Worm (Caenorhabditis elegans): ENCODE data around the gene coq-8.
A peak's percentile ranks its signal among the peaks of the same experiment; 100 is the strongest.

The coq-8 gene

ce11 chrIII:4890997-4891396 is 27.8 kb downstream of the coq-8 start, which contains the start of gene F26F4.5:
TSS of gene F26F4.5 (minus strand) at chrIII:4891252.
- TF ChIP-seq pha-4 (tag; optimal IDR thresholded peaks at IDR 0.05), result peak; percentile 29
- TF ChIP-seq lin-39 (tag; optimal IDR thresholded peaks at IDR 0.05), result no peak
- no peak for TF ChIP-seq nhr-237 (tag; optimal IDR thresholded peaks at IDR 0.05)
- TF ChIP-seq egl-5 (tag; optimal IDR thresholded peaks at IDR 0.05), result no peak

DNA sequence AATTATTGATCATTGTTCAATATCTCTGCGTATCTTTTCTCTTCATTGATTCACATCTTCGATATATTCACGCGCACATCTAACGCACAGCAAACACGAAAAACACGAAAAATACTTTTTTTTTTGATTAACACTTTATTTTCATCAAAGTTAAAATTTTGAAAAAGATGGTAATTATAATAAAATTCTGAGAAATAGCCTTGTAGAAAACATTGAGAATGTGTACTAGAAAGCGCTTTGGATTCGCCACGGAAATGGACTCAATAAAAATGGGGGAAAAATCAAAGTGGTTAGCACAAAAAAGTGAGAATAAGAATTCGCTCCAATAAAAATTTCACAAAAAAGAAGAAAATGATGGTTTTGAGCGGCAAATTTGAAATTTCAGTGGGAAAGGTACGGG is 30.3 kb downstream of the coq-8 start, which contains the start of gene F26F4.6:
Gene F26F4.6 (minus strand): TSS at position 101 of the 400 bp plus-strand sequence.
- TF ChIP-seq nhr-12 (tag; optimal IDR thresholded peaks at IDR 0.05), result no peak
- TF ChIP-seq nhr-237 (tag; optimal IDR thresholded peaks at IDR 0.05), result no peak
- no peak for TF ChIP-seq nfya-1 (tag; optimal IDR thresholded peaks at IDR 0.05; ENCODE audit: insufficient read depth)
- TF ChIP-seq jun-1 (tag; optimal IDR thresholded peaks at IDR 0.05), result no peak
- no peak for TF ChIP-seq hmg-11 (tag; optimal IDR thresholded peaks at IDR 0.05)

DNA sequence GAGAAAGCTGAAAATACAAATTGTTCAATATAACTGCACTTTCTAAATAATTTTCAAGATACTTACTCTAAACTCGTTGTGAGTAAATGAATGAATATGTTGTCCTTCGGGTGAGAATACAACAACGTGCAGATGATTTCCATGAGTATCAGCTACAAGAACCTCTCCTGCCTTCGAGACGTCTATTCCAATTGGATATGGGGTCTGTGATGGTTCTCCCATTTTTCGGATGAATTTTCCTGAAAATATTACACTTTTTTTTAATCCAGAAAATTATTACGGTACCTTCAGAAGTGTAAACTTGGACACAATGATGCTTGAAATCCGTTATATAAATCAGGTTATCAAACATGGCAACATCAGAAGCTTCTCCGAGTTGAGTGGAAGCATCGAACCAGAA is 32.1 kb downstream of the coq-8 start:
- TF ChIP-seq nhr-12 (tag; optimal IDR thresholded peaks at IDR 0.05), result no peak
- TF ChIP-seq ceh-16 (tag; optimal IDR thresholded peaks at IDR 0.05), result no peak
- TF ChIP-seq sea-2 (GFP tag; optimal IDR thresholded peaks at IDR 0.05), result no peak
- TF ChIP-seq lsy-12 (tag; optimal IDR thresholded peaks at IDR 0.05), result no peak
- TF ChIP-seq nhr-28 (tag; optimal IDR thresholded peaks at IDR 0.05), result no peak
- TF ChIP-seq fkh-10 (GFP tag; optimal IDR thresholded peaks at IDR 0.05), result no peak
- no peak for TF ChIP-seq nhr-11 (tag; optimal IDR thresholded peaks at IDR 0.05)
- TF ChIP-seq aly-2 (tag; optimal IDR thresholded peaks at IDR 0.05), result no peak
- no peak for TF ChIP-seq tbx-2 (tag; optimal IDR thresholded peaks at IDR 0.05)
- no peak for TF ChIP-seq egl-5 (tag; optimal IDR thresholded peaks at IDR 0.05)
- no peak for TF ChIP-seq nhr-237 (tag; optimal IDR thresholded peaks at IDR 0.05)
- no peak for TF ChIP-seq R02D3.7 (tag; optimal IDR thresholded peaks at IDR 0.05)
- no peak for TF ChIP-seq unc-39 (tag; optimal IDR thresholded peaks at IDR 0.05)
- TF ChIP-seq mml-1 (tag; optimal IDR thresholded peaks at IDR 0.05), result no peak
- no peak for TF ChIP-seq nhr-76 (tag; optimal IDR thresholded peaks at IDR 0.05)
- TF ChIP-seq ceh-28 (tag; optimal IDR thresholded peaks at IDR 0.05), result no peak
- TF ChIP-seq elt-3 (tag; optimal IDR thresholded peaks at IDR 0.05), result no peak

DNA sequence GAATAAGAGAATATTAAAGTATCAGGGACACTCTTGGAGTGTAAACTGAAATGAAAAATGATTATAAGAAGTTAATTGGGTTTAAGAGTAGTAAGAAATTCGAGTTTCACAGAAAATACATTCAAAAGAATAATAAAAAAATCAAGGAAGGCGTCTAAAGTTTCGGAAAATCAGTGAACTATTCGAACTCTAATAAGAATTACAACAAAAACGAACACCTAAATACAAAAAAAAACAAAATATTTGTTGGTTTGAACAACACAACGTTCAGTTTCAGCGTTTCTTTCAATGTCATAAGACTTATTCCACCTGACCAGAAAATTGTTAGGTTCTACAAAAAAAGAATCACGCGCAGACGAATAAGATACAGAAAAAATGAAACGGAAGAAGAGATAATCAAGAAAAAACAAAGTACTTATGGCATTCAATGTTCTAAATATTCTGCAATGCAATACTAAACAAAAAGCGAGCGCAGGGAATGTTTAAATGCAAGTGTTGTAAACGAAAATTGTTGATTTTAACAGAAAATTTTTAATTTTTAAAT is 35.9 kb downstream of the coq-8 start, which contains the start of gene nhl-2:
Gene nhl-2 (minus strand): TSS at position 51 of the 544 bp plus-strand sequence.
- no peak for TF ChIP-seq eor-1 (tag; optimal IDR thresholded peaks at IDR 0.05)
- no peak for TF ChIP-seq nhr-12 (tag; optimal IDR thresholded peaks at IDR 0.05)
- TF ChIP-seq ceh-9 (tag; optimal IDR thresholded peaks at IDR 0.05), result no peak
- no peak for TF ChIP-seq nhr-23 (tag; optimal IDR thresholded peaks at IDR 0.05)
- no peak for TF ChIP-seq skn-1 (tag; optimal IDR thresholded peaks at IDR 0.05)
- TF ChIP-seq egl-27 (tag; optimal IDR thresholded peaks at IDR 0.05), result no peak
- no peak for TF ChIP-seq nfya-1 (tag; optimal IDR thresholded peaks at IDR 0.05; ENCODE audit: insufficient read depth)
- no peak for TF ChIP-seq lsy-12 (tag; optimal IDR thresholded peaks at IDR 0.05)
- no peak for TF ChIP-seq pha-4 (tag; optimal IDR thresholded peaks at IDR 0.05)
- TF ChIP-seq unc-39 (tag; optimal IDR thresholded peaks at IDR 0.05), result no peak
- TF ChIP-seq ztf-11 (tag; optimal IDR thresholded peaks at IDR 0.05), result no peak
- no peak for TF ChIP-seq snpc-4 (tag; optimal IDR thresholded peaks at IDR 0.05)
- no peak for TF ChIP-seq mdl-1 (tag; optimal IDR thresholded peaks at IDR 0.05)
- no peak for TF ChIP-seq ceh-82 (tag; optimal IDR thresholded peaks at IDR 0.05)
- no peak for TF ChIP-seq aly-2 (tag; optimal IDR thresholded peaks at IDR 0.05)
- TF ChIP-seq ceh-28 (tag; optimal IDR thresholded peaks at IDR 0.05), result no peak
- TF ChIP-seq nhr-25 (tag; optimal IDR thresholded peaks at IDR 0.05), result no peak
- no peak for TF ChIP-seq nhr-67 (tag; optimal IDR thresholded peaks at IDR 0.05)

ce11 chrIII:4899728-4900127 is 36.5 kb downstream of the coq-8 start:
- TF ChIP-seq ceh-16 (tag; optimal IDR thresholded peaks at IDR 0.05) (peak; percentile 76), jun-1 (tag; optimal IDR thresholded peaks at IDR 0.05) (peak; percentile 98), lin-39 (tag; optimal IDR thresholded peaks at IDR 0.05) (peak; percentile 99), mdl-1 (tag; optimal IDR thresholded peaks at IDR 0.05) (peak; percentile 97), egl-27 (tag; optimal IDR thresholded peaks at IDR 0.05) (peak; percentile 95), pqm-1 (tag; optimal IDR thresholded peaks at IDR 0.05) (peak; percentile 96), snpc-4 (tag; optimal IDR thresholded peaks at IDR 0.05) (peak; percentile 92), fos-1 (tag; optimal IDR thresholded peaks at IDR 0.05) (peak; percentile 97), nhr-28 (tag; optimal IDR thresholded peaks at IDR 0.05) (no peak), lsy-12 (tag; optimal IDR thresholded peaks at IDR 0.05) (peak; percentile 98), fkh-10 (GFP tag; optimal IDR thresholded peaks at IDR 0.05) (peak; percentile 99), elt-2 (tag; optimal IDR thresholded peaks at IDR 0.05) (peak; percentile 97), ceh-9 (tag; optimal IDR thresholded peaks at IDR 0.05) (no peak), nhr-12 (tag; optimal IDR thresholded peaks at IDR 0.05) (no peak), nhr-11 (tag; optimal IDR thresholded peaks at IDR 0.05) (peak; percentile 95), R02D3.7 (tag; optimal IDR thresholded peaks at IDR 0.05) (peak; percentile 92), ZK546.5 (tag; optimal IDR thresholded peaks at IDR 0.05) (peak; percentile 58), nhr-67 (tag; optimal IDR thresholded peaks at IDR 0.05) (no peak), aly-2 (tag; optimal IDR thresholded peaks at IDR 0.05) (no peak), ztf-11 (tag; optimal IDR thresholded peaks at IDR 0.05) (peak; percentile 4), skn-1 (tag; optimal IDR thresholded peaks at IDR 0.05) (peak; percentile 91), unc-62 (GFP tag; optimal IDR thresholded peaks at IDR 0.05) (peak; percentile 97), mml-1 (tag; optimal IDR thresholded peaks at IDR 0.05) (peak; percentile 57), nhr-77 (tag; optimal IDR thresholded peaks at IDR 0.05) (peak; percentile 93), zag-1 (tag; optimal IDR thresholded peaks at IDR 0.05) (peak; percentile 84), nhr-43 (tag; optimal IDR thresholded peaks at IDR 0.05; ENCODE audit: poor library complexity, severe bottlenecking) (peak; percentile 98), ztf-4 (tag; optimal IDR thresholded peaks at IDR 0.05) (peak; percentile 88)
